Worm (Caenorhabditis elegans) whole organism, young adult: ENCODE data around the gene W10G6.1.

Source experiments
- B0019.2 ChIP-seq: fragments of 200-800 bp; sonication (Bioruptor generic); conservative IDR thresholded peaks from 2 replicates; pipeline ENCODE4 v1.3.6; 2022; ENCODE audit warnings: missing genetic modification reagents, missing genetic modification characterization, missing compliant biosample characterization
- C06A6.2 ChIP-seq: fragments of 200-800 bp; sonication (Bioruptor generic); conservative IDR thresholded peaks from 2 replicates; pipeline ENCODE4 v1.3.6; 2022; ENCODE audit warnings: missing genetic modification characterization, missing compliant biosample characterization
- C17E4.6 ChIP-seq: fragments of 200-800 bp; sonication (Bioruptor generic); IDR thresholded peaks from 2 replicates; pipeline ENCODE4 v1.3.6; 2022; ENCODE audit warnings: missing genetic modification reagents, missing genetic modification characterization, missing compliant biosample characterization
- F22D6.2 ChIP-seq: sonication (generic microtip); optimal IDR thresholded peaks from 2 replicates; lab custom pipeline; 2016; ENCODE audit warnings: mild to moderate bottlenecking, missing genetic modification characterization, missing compliant biosample characterization
- F57C9.4 ChIP-seq: sonication (generic microtip); optimal IDR thresholded peaks from 2 replicates; lab custom pipeline; 2017; ENCODE audit warnings: mild to moderate bottlenecking, missing genetic modification characterization, missing compliant biosample characterization
- K12H6.12 ChIP-seq: fragments of 200-800 bp; sonication (Bioruptor generic); optimal IDR thresholded peaks from 2 replicates; lab custom pipeline; 2018; ENCODE audit warnings: mild to moderate bottlenecking, missing genetic modification characterization, missing compliant biosample characterization
- T07F8.4 ChIP-seq: sonication (generic microtip); optimal IDR thresholded peaks from 2 replicates; lab custom pipeline; 2016; ENCODE audit warnings: mild to moderate bottlenecking, missing genetic modification characterization, moderate library complexity, missing compliant biosample characterization
- Y67H2A.10 ChIP-seq: fragments of 200-800 bp; sonication (Bioruptor generic); conservative IDR thresholded peaks from 2 replicates; pipeline ENCODE4 v1.3.6; 2022; ENCODE audit warnings: missing genetic modification reagents, missing genetic modification characterization, missing compliant biosample characterization
- Y79H2A.3 ChIP-seq: fragments of 200-800 bp; sonication (Bioruptor generic); conservative IDR thresholded peaks from 2 replicates; pipeline ENCODE4 v1.3.6; 2022; ENCODE audit warnings: missing genetic modification reagents, missing genetic modification characterization, missing compliant biosample characterization
- Y95B8A.8 ChIP-seq: fragments of 200-800 bp; sonication (Bioruptor generic); IDR thresholded peaks from 2 replicates; pipeline ENCODE4 v1.3.6; 2022; ENCODE audit warnings: missing genetic modification reagents, missing genetic modification characterization, missing compliant biosample characterization
- ama-1 ChIP-seq, 3 experiments: fragments of 150-350 bp in 1 of 3; sonication (generic microtip) in 2 of 3; optimal IDR thresholded peaks; 2 replicates each; lab custom pipeline; 2014 to 2018; ENCODE audit warnings: missing biosample characterization in 2 of 3, missing genetic modification characterization in 2 of 3, missing genetic modification reagents in 2 of 3
- bed-2 ChIP-seq: fragments of 200-800 bp; sonication (Bioruptor generic); IDR thresholded peaks from 2 replicates; pipeline ENCODE4 v1.3.6; 2022; ENCODE audit warnings: missing genetic modification reagents, missing genetic modification characterization, missing compliant biosample characterization
- ceh-100 ChIP-seq: fragments of 200-800 bp; sonication (Bioruptor generic); IDR thresholded peaks from 2 replicates; pipeline ENCODE4 v1.3.6; 2022; ENCODE audit warnings: missing genetic modification reagents, missing genetic modification characterization, missing compliant biosample characterization
- ceh-79 ChIP-seq: sonication (generic microtip); optimal IDR thresholded peaks from 2 replicates; lab custom pipeline; 2017; ENCODE audit warnings: mild to moderate bottlenecking, missing genetic modification characterization, missing compliant biosample characterization
- ceh-91 ChIP-seq: fragments of 200-800 bp; sonication (Bioruptor generic); IDR thresholded peaks from 2 replicates; pipeline ENCODE4 v1.3.6; 2022; ENCODE audit warnings: missing genetic modification reagents, missing genetic modification characterization, missing compliant biosample characterization
- chd-7 ChIP-seq: sonication (generic microtip); optimal IDR thresholded peaks from 2 replicates; lab custom pipeline; 2016; ENCODE audit warnings: mild to moderate bottlenecking, missing genetic modification characterization, moderate library complexity, missing compliant biosample characterization
- die-1 ChIP-seq: sonication (generic microtip); optimal IDR thresholded peaks from 2 replicates; lab custom pipeline; 2016; ENCODE audit warnings: missing genotype, mild to moderate bottlenecking, missing genetic modification characterization, missing compliant biosample characterization
- dox-1 ChIP-seq: fragments of 200-800 bp; sonication (Bioruptor generic); IDR thresholded peaks from 2 replicates; pipeline ENCODE4 v1.3.6; 2022; ENCODE audit warnings: missing genetic modification reagents, missing genetic modification characterization, missing compliant biosample characterization
- dpff-1 ChIP-seq: sonication (generic microtip); optimal IDR thresholded peaks from 2 replicates; lab custom pipeline; 2017; ENCODE audit warnings: mild to moderate bottlenecking, missing genetic modification characterization, missing compliant biosample characterization
- egl-18 ChIP-seq: fragments of 200-800 bp; sonication (Bioruptor generic); IDR thresholded peaks from 2 replicates; pipeline ENCODE4 v1.3.6; 2022; ENCODE audit warnings: missing genetic modification reagents, missing genetic modification characterization, missing compliant biosample characterization
- ekl-4 ChIP-seq: fragments of 200-800 bp; sonication (Bioruptor generic); IDR thresholded peaks from 2 replicates; pipeline ENCODE4 v1.3.6; 2022; ENCODE audit warnings: missing genetic modification reagents, missing genetic modification characterization, missing compliant biosample characterization
- him-1 ChIP-seq: sonication (generic microtip); optimal IDR thresholded peaks from 2 replicates; lab custom pipeline; 2016; ENCODE audit warnings: missing genotype, missing genetic modification reagents, missing genetic modification characterization, missing compliant biosample characterization
- hrde-1 ChIP-seq: sonication (generic microtip); optimal IDR thresholded peaks from 2 replicates; lab custom pipeline; 2016; ENCODE audit warnings: missing genetic modification characterization, mild to moderate bottlenecking, missing compliant biosample characterization, moderate library complexity, missing genotype, missing genetic modification reagents, borderline replicate concordance
- hsf-1 ChIP-seq: fragments of 200-800 bp; sonication (Bioruptor generic); IDR thresholded peaks from 2 replicates; pipeline ENCODE4 v1.3.6; 2022; ENCODE audit warnings: missing genetic modification reagents, missing genetic modification characterization, missing compliant biosample characterization
- let-607 ChIP-seq, 2 experiments: fragments of 200-800 bp in 1 of 2; sonication (Bioruptor generic) in 1 of 2; sonication (generic microtip) in 1 of 2; optimal IDR thresholded peaks; 2 replicates each; lab custom pipeline; 2016 to 2018; ENCODE audit warnings: mild to moderate bottlenecking in 2 of 2, missing compliant biosample characterization in 2 of 2, missing genetic modification characterization in 2 of 2, moderate library complexity in 2 of 2, missing genotype in 1 of 2
- lin-35 ChIP-seq, 3 experiments: fragments of 150-350 bp in 2 of 3; sonication (generic microtip) in 1 of 3; optimal IDR thresholded peaks; 2 replicates each; lab custom pipeline; 2014 to 2018; ENCODE audit warnings: missing biosample characterization in 3 of 3, missing genetic modification characterization in 3 of 3, missing genetic modification reagents in 3 of 3
- lin-40 ChIP-seq: sonication (generic microtip); optimal IDR thresholded peaks from 2 replicates; lab custom pipeline; 2016; ENCODE audit warnings: missing genetic modification characterization, mild to moderate bottlenecking, missing compliant biosample characterization, missing genotype, missing genetic modification reagents
- nfya-1 ChIP-seq: sonication (generic microtip); optimal IDR thresholded peaks from 2 replicates; lab custom pipeline; 2017; ENCODE audit warnings: antibody characterized with exemption, missing compliant biosample characterization, missing genetic modification characterization, borderline replicate concordance; ENCODE audit not compliant: insufficient read depth
- nhr-120 ChIP-seq: fragments of 200-800 bp; sonication (Bioruptor generic); IDR thresholded peaks from 2 replicates; pipeline ENCODE4 v1.3.6; 2022; ENCODE audit warnings: missing genetic modification characterization, missing compliant biosample characterization
- nhr-179 ChIP-seq: sonication (generic microtip); optimal IDR thresholded peaks from 2 replicates; lab custom pipeline; 2016; ENCODE audit warnings: mild to moderate bottlenecking, missing genetic modification characterization, missing compliant biosample characterization
- nhr-27 ChIP-seq: fragments of 200-800 bp; sonication (Bioruptor generic); optimal IDR thresholded peaks from 2 replicates; lab custom pipeline; 2018; ENCODE audit warnings: mild to moderate bottlenecking, missing genetic modification characterization, moderate library complexity, missing compliant biosample characterization
- nhr-80 ChIP-seq: sonication (generic microtip); optimal IDR thresholded peaks from 2 replicates; lab custom pipeline; 2016; ENCODE audit warnings: missing genetic modification characterization, missing compliant biosample characterization
- pbrm-1 ChIP-seq: fragments of 200-800 bp; sonication (Bioruptor generic); IDR thresholded peaks from 2 replicates; pipeline ENCODE4 v1.3.6; 2022; ENCODE audit warnings: missing genetic modification reagents, missing genetic modification characterization, missing compliant biosample characterization
- pha-4 ChIP-seq: fragments of 150-350 bp; sonication (generic microtip); optimal IDR thresholded peaks from 2 replicates; lab custom pipeline; 2014; ENCODE audit warnings: missing biosample characterization, missing genetic modification reagents, missing genetic modification characterization
- rcor-1 ChIP-seq: fragments of 200-800 bp; sonication (Bioruptor generic); IDR thresholded peaks from 2 replicates; pipeline ENCODE4 v1.3.6; 2022; ENCODE audit warnings: missing genetic modification reagents, missing genetic modification characterization, missing compliant biosample characterization
- rec-8 ChIP-seq, 2 experiments: sonication (generic microtip); optimal IDR thresholded peaks; 2 replicates each; lab custom pipeline; 2016; ENCODE audit warnings: mild to moderate bottlenecking in 2 of 2, missing genetic modification characterization in 2 of 2, missing genetic modification reagents in 2 of 2, missing genotype in 2 of 2, missing biosample characterization in 1 of 2, missing compliant biosample characterization in 1 of 2, moderate library complexity in 1 of 2
- rpc-1 ChIP-seq, 2 experiments: fragments of 150-350 bp in 1 of 2; sonication (generic microtip) in 1 of 2; optimal IDR thresholded peaks; 2 replicates each; lab custom pipeline; 2014 to 2018; ENCODE audit warnings: missing biosample characterization in 1 of 2, missing genetic modification characterization in 1 of 2, missing genetic modification reagents in 1 of 2, missing genotype in 1 of 2
- snpc-1.1 ChIP-seq: sonication (generic microtip); optimal IDR thresholded peaks from 2 replicates; lab custom pipeline; 2017; ENCODE audit warnings: missing genetic modification characterization, mild to moderate bottlenecking, missing compliant biosample characterization, antibody characterized with exemption, moderate library complexity, missing genotype, missing genetic modification reagents; ENCODE audit not compliant: insufficient read depth
- snpc-3.4 ChIP-seq: sonication (generic microtip); optimal IDR thresholded peaks from 2 replicates; lab custom pipeline; 2017; ENCODE audit warnings: missing genetic modification characterization, mild to moderate bottlenecking, missing compliant biosample characterization, antibody characterized with exemption, moderate library complexity, missing genotype, missing genetic modification reagents
- snpc-4 ChIP-seq, 5 experiments: fragments of 150-350 bp in 1 of 5; sonication (generic microtip) in 4 of 5; optimal IDR thresholded peaks; 2 replicates each; lab custom pipeline; 2014 to 2018; ENCODE audit warnings: missing genetic modification characterization in 5 of 5, missing biosample characterization in 3 of 5, antibody characterized with exemption in 2 of 5, mild to moderate bottlenecking in 2 of 5, missing compliant biosample characterization in 2 of 5, missing genotype in 2 of 5, moderate library complexity in 2 of 5, missing genetic modification reagents in 1 of 5
- somi-1 ChIP-seq: fragments of 200-800 bp; sonication (Bioruptor generic); optimal IDR thresholded peaks from 2 replicates; lab custom pipeline; 2018; ENCODE audit warnings: mild to moderate bottlenecking, missing genetic modification characterization, missing compliant biosample characterization
- sptf-2 ChIP-seq: fragments of 200-800 bp; sonication (Bioruptor generic); optimal IDR thresholded peaks from 2 replicates; lab custom pipeline; 2018; ENCODE audit warnings: mild to moderate bottlenecking, missing genetic modification characterization, missing compliant biosample characterization
- tbx-9 ChIP-seq: sonication (generic microtip); optimal IDR thresholded peaks from 2 replicates; lab custom pipeline; 2016; ENCODE audit warnings: borderline replicate concordance, missing genetic modification characterization, inconsistent platforms, missing compliant biosample characterization
- unc-130 ChIP-seq: sonication (generic microtip); optimal IDR thresholded peaks from 2 replicates; lab custom pipeline; 2016; ENCODE audit warnings: missing genetic modification reagents, missing genetic modification characterization, missing compliant biosample characterization
- zfh-2 ChIP-seq: fragments of 200-800 bp; sonication (Bioruptor generic); conservative IDR thresholded peaks from 2 replicates; pipeline ENCODE4 v1.3.6; 2022; ENCODE audit warnings: missing genetic modification reagents, missing genetic modification characterization, missing compliant biosample characterization
- zim-3 ChIP-seq: sonication (generic microtip); optimal IDR thresholded peaks from 2 replicates; lab custom pipeline; 2017; ENCODE audit warnings: mild to moderate bottlenecking, missing genetic modification characterization, moderate library complexity, missing compliant biosample characterization
- ztf-28 ChIP-seq: fragments of 200-800 bp; sonication (Bioruptor generic); IDR thresholded peaks from 2 replicates; pipeline ENCODE4 v1.3.6; 2022; ENCODE audit warnings: missing genetic modification reagents, missing genetic modification characterization, missing compliant biosample characterization

Gene W10G6.1

ce11 chrX:16208123-16208522 is 36.9 kb upstream of the W10G6.1 start:
- TF ChIP-seq ztf-28 (GFP tag; lab: Robert Waterston, UW) (no peak), die-1 (tag; lab: Kevin White, UChicago) (peak; percentile 1), ceh-79 (no peak), lin-40 (no peak), nhr-120 (no peak), rcor-1 (GFP tag; lab: Robert Waterston, UW) (no peak), snpc-1.1 (tag; lab: Kevin White, UChicago) (no peak), ceh-100 (GFP tag; lab: Robert Waterston, UW) (no peak), dpff-1 (tag; lab: Kevin White, UChicago) (no peak), let-607 (tag; optimal IDR thresholded peaks at IDR 0.05; lab: Kevin White, UChicago) (no peak), somi-1 (GFP tag; lab: Kevin White, UChicago) (no peak), chd-7 (tag; lab: Kevin White, UChicago) (no peak), nhr-179 (no peak), him-1 (tag; lab: Kevin White, UChicago) (peak; percentile 6), F22D6.2 (no peak), C17E4.6 (GFP tag; lab: Robert Waterston, UW) (no peak), dox-1 (no peak), nhr-27 (tag; lab: Kevin White, UChicago) (no peak), lin-35 (GFP tag; optimal IDR thresholded peaks at IDR 0.05; lab: Kevin White, UChicago) (no peak), rpc-1 (optimal IDR thresholded peaks at IDR 0.05; lab: Kevin White, UChicago) (peak; percentile 63), rpc-1 (tag; optimal IDR thresholded peaks at IDR 0.05; lab: Kevin White, UChicago) (peak; percentile 77), ama-1 (optimal IDR thresholded peaks at IDR 0.05; lab: Kevin White, UChicago) (no peak), ama-1 (GFP tag; optimal IDR thresholded peaks at IDR 0.05; lab: Kevin White, UChicago) (no peak), pbrm-1 (GFP tag; lab: Robert Waterston, UW) (peak; percentile 30; the same call in 1 of the 2 replicates), nhr-80 (tag; lab: Kevin White, UChicago) (no peak), K12H6.12 (tag; lab: Kevin White, UChicago) (no peak), zim-3 (tag; lab: Kevin White, UChicago) (no peak), unc-130 (GFP tag; lab: Kevin White, UChicago) (no peak), Y95B8A.8 (GFP tag; lab: Robert Waterston, UW) (no peak), Y67H2A.10 (GFP tag; lab: Robert Waterston, UW) (no peak), snpc-4 (GFP tag; optimal IDR thresholded peaks at IDR 0.05; lab: Kevin White, UChicago) (no peak), snpc-4 (tag; optimal IDR thresholded peaks at IDR 0.05; lab: Kevin White, UChicago) (peak in 1 of 4 experiments; percentile 13), ekl-4 (GFP tag; lab: Robert Waterston, UW) (no peak), B0019.2 (no peak), C06A6.2 (GFP tag; lab: Robert Waterston, UW) (no peak), rec-8 (tag; optimal IDR thresholded peaks at IDR 0.05; lab: Kevin White, UChicago) (no peak), bed-2 (GFP tag; lab: Robert Waterston, UW) (no peak), zfh-2 (GFP tag; lab: Robert Waterston, UW) (no peak), pha-4 (tag; lab: Kevin White, UChicago) (no peak), T07F8.4 (tag; lab: Kevin White, UChicago) (no peak), nfya-1 (tag; lab: Kevin White, UChicago) (no peak), hsf-1 (GFP tag; lab: Robert Waterston, UW) (no peak), egl-18 (no peak), snpc-3.4 (peak; percentile 21), hrde-1 (tag; lab: Kevin White, UChicago) (no peak), Y79H2A.3 (GFP tag; lab: Robert Waterston, UW) (no peak), ceh-91 (GFP tag; lab: Robert Waterston, UW) (no peak), F57C9.4 (tag; lab: Kevin White, UChicago) (no peak), sptf-2 (GFP tag; lab: Kevin White, UChicago) (no peak), tbx-9 (tag; lab: Kevin White, UChicago) (no peak)
